Worm (Caenorhabditis elegans) whole organism, L2 larva: Measurements from ENCODE around the gene scl-7.

Experiments used
- C34F6.9 ChIP-seq: fragments of 150-350 bp; optimal IDR thresholded peaks from 2 replicates; lab custom pipeline; 2014; ENCODE audit warnings: missing biosample characterization, missing genetic modification characterization
- F13H6.1 ChIP-seq: sonication (generic microtip); optimal IDR thresholded peaks from 2 replicates; lab custom pipeline; 2016; ENCODE audit warnings: missing genetic modification characterization, missing compliant biosample characterization
- R02D3.7 ChIP-seq: fragments of 150-350 bp; optimal IDR thresholded peaks from 2 replicates; lab custom pipeline; 2014; ENCODE audit warnings: missing biosample characterization, missing genetic modification characterization
- Y55F3AM.14 ChIP-seq: fragments of 200-800 bp; sonication (Bioruptor generic); optimal IDR thresholded peaks from 2 replicates; lab custom pipeline; 2018; ENCODE audit warnings: mild to moderate bottlenecking, missing genetic modification characterization, missing compliant biosample characterization
- alr-1 ChIP-seq: fragments of 150-350 bp; optimal IDR thresholded peaks from 2 replicates; lab custom pipeline; 2014; ENCODE audit warnings: missing biosample characterization, missing genetic modification characterization
- aly-2 ChIP-seq: fragments of 150-350 bp; optimal IDR thresholded peaks from 2 replicates; lab custom pipeline; 2014; ENCODE audit warnings: missing biosample characterization, missing genetic modification characterization
- blmp-1 ChIP-seq: sonication (generic microtip); optimal IDR thresholded peaks from 2 replicates; lab custom pipeline; 2017; ENCODE audit warnings: missing genetic modification characterization, mild to moderate bottlenecking, missing compliant biosample characterization, antibody characterized with exemption, moderate library complexity; ENCODE audit not compliant: insufficient read depth
- ceh-16 ChIP-seq: fragments of 150-350 bp; optimal IDR thresholded peaks from 2 replicates; lab custom pipeline; 2014; ENCODE audit warnings: missing biosample characterization, missing genetic modification characterization
- ceh-82 ChIP-seq: fragments of 150-350 bp; optimal IDR thresholded peaks from 2 replicates; lab custom pipeline; 2014; ENCODE audit warnings: missing biosample characterization, missing genetic modification characterization
- crh-2 ChIP-seq: sonication (generic microtip); optimal IDR thresholded peaks from 2 replicates; lab custom pipeline; 2017; ENCODE audit warnings: missing biosample characterization, missing genetic modification characterization
- dmd-4 ChIP-seq: sonication (generic microtip); optimal IDR thresholded peaks from 2 replicates; lab custom pipeline; 2017; ENCODE audit warnings: missing biosample characterization, missing genetic modification characterization
- egl-27 ChIP-seq: sonication (generic microtip); optimal IDR thresholded peaks from 3 replicates; lab custom pipeline; 2017; ENCODE audit warnings: missing biosample characterization, missing genetic modification reagents, missing genetic modification characterization
- elt-1 ChIP-seq: fragments of 150-350 bp; optimal IDR thresholded peaks from 2 replicates; lab custom pipeline; 2014; ENCODE audit warnings: missing biosample characterization, missing genetic modification characterization
- fos-1 ChIP-seq: fragments of 150-350 bp; optimal IDR thresholded peaks from 2 replicates; lab custom pipeline; 2014; ENCODE audit warnings: missing biosample characterization, missing genetic modification characterization
- lin-39 ChIP-seq: fragments of 150-350 bp; optimal IDR thresholded peaks from 2 replicates; lab custom pipeline; 2014; ENCODE audit warnings: missing biosample characterization, missing genetic modification reagents, missing genetic modification characterization
- lsy-2 ChIP-seq, 2 experiments: fragments of 150-350 bp in 1 of 2; sonication (generic microtip) in 1 of 2; optimal IDR thresholded peaks; 2 replicates each; lab custom pipeline; 2014 to 2017; ENCODE audit warnings: missing biosample characterization in 2 of 2, missing genetic modification characterization in 2 of 2
- mab-5 ChIP-seq: fragments of 150-350 bp; optimal IDR thresholded peaks from 2 replicates; lab custom pipeline; 2014; ENCODE audit warnings: missing biosample characterization, missing genetic modification characterization
- mbf-1 ChIP-seq: sonication (generic microtip); optimal IDR thresholded peaks from 2 replicates; lab custom pipeline; 2017; ENCODE audit warnings: missing biosample characterization, missing genetic modification characterization
- mdl-1 ChIP-seq, 2 experiments: fragments of 150-350 bp in 1 of 2; sonication (generic microtip) in 1 of 2; optimal IDR thresholded peaks; 2 replicates each; lab custom pipeline; 2017; ENCODE audit warnings: missing biosample characterization in 2 of 2, missing genetic modification characterization in 2 of 2
- nhr-10 ChIP-seq: sonication (generic microtip); optimal IDR thresholded peaks from 2 replicates; lab custom pipeline; 2017; ENCODE audit warnings: missing biosample characterization, missing genetic modification characterization
- nhr-12 ChIP-seq: fragments of 150-350 bp; optimal IDR thresholded peaks from 2 replicates; lab custom pipeline; 2014; ENCODE audit warnings: missing biosample characterization, missing genetic modification characterization
- nhr-129 ChIP-seq: fragments of 150-350 bp; optimal IDR thresholded peaks from 2 replicates; lab custom pipeline; 2014; ENCODE audit warnings: missing biosample characterization, missing genetic modification characterization
- nhr-21 ChIP-seq: fragments of 150-350 bp; optimal IDR thresholded peaks from 2 replicates; lab custom pipeline; 2014; ENCODE audit warnings: missing biosample characterization, missing genetic modification characterization
- nhr-25 ChIP-seq: fragments of 150-350 bp; sonication (generic microtip); optimal IDR thresholded peaks from 3 replicates; lab custom pipeline; 2014; ENCODE audit warnings: missing biosample characterization, missing genetic modification characterization
- nhr-77 ChIP-seq: fragments of 150-350 bp; optimal IDR thresholded peaks from 2 replicates; lab custom pipeline; 2014; ENCODE audit warnings: missing biosample characterization, missing genetic modification characterization
- peb-1 ChIP-seq: fragments of 150-350 bp; optimal IDR thresholded peaks from 2 replicates; lab custom pipeline; 2014; ENCODE audit warnings: missing biosample characterization, missing genetic modification characterization
- sem-4 ChIP-seq: fragments of 150-350 bp; optimal IDR thresholded peaks from 2 replicates; lab custom pipeline; 2014; ENCODE audit warnings: missing biosample characterization, missing genetic modification reagents, missing genetic modification characterization
- sma-9 ChIP-seq, 2 experiments: fragments of 150-350 bp in 1 of 2; sonication (generic microtip) in 1 of 2; optimal IDR thresholded peaks; 2 replicates each; lab custom pipeline; 2014 to 2016; ENCODE audit warnings: missing genetic modification characterization in 2 of 2, mild to moderate bottlenecking in 1 of 2, missing biosample characterization in 1 of 2, missing compliant biosample characterization in 1 of 2, missing genetic modification reagents in 1 of 2, moderate library complexity in 1 of 2
- snpc-4 ChIP-seq: fragments of 150-350 bp; optimal IDR thresholded peaks from 2 replicates; lab custom pipeline; 2014; ENCODE audit warnings: missing biosample characterization, missing genetic modification characterization
- unc-55 ChIP-seq: fragments of 150-350 bp; sonication (generic microtip); optimal IDR thresholded peaks from 3 replicates; lab custom pipeline; 2014; ENCODE audit warnings: missing biosample characterization, missing genetic modification reagents, missing genetic modification characterization
- unc-62 ChIP-seq: fragments of 150-350 bp; optimal IDR thresholded peaks from 2 replicates; lab custom pipeline; 2014; ENCODE audit warnings: missing biosample characterization, missing genetic modification reagents, missing genetic modification characterization
- zag-1 ChIP-seq: fragments of 150-350 bp; optimal IDR thresholded peaks from 2 replicates; lab custom pipeline; 2014; ENCODE audit warnings: missing biosample characterization, missing genetic modification characterization
- ztf-1 ChIP-seq: fragments of 200-800 bp; sonication (Bioruptor generic); conservative IDR thresholded peaks from 2 replicates; pipeline ENCODE4 v1.3.6; 2022; ENCODE audit warnings: missing genetic modification characterization, missing compliant biosample characterization
- ztf-4 ChIP-seq: fragments of 150-350 bp; optimal IDR thresholded peaks from 2 replicates; lab custom pipeline; 2014; ENCODE audit warnings: missing biosample characterization, missing genetic modification characterization

Gene scl-7

ce11 chrIV:13026762-13027161 lies 43.5 kb upstream of the scl-7 start:
- TF ChIP-seq mdl-1 (tag; optimal IDR thresholded peaks at IDR 0.05; lab: Kevin White, UChicago) (peak in 1 of 2 experiments; percentile 8), egl-27 (tag; lab: Kevin White, UChicago) (no peak), alr-1 (tag; lab: Kevin White, UChicago) (no peak), nhr-77 (tag; lab: Kevin White, UChicago) (no peak), unc-62 (GFP tag; lab: Kevin White, UChicago) (no peak), lsy-2 (tag; optimal IDR thresholded peaks at IDR 0.05; lab: Kevin White, UChicago) (no peak), fos-1 (peak; percentile 69), nhr-25 (tag; lab: Kevin White, UChicago) (no peak), zag-1 (no peak), mbf-1 (no peak), dmd-4 (tag; lab: Kevin White, UChicago) (no peak), snpc-4 (tag; lab: Kevin White, UChicago) (no peak), sma-9 (GFP tag; optimal IDR thresholded peaks at IDR 0.05; lab: Kevin White, UChicago) (peak; percentile 85), sma-9 (tag; optimal IDR thresholded peaks at IDR 0.05; lab: Kevin White, UChicago) (no peak), elt-1 (tag; lab: Kevin White, UChicago) (no peak), R02D3.7 (tag; lab: Kevin White, UChicago) (no peak), nhr-21 (tag; lab: Kevin White, UChicago) (no peak), ztf-1 (GFP tag; lab: Robert Waterston, UW) (no peak), aly-2 (tag; lab: Kevin White, UChicago) (no peak), crh-2 (tag; lab: Kevin White, UChicago) (peak; percentile 2)
- TF ChIP-seq, all 48 proteins: peak for 4

DNA sequence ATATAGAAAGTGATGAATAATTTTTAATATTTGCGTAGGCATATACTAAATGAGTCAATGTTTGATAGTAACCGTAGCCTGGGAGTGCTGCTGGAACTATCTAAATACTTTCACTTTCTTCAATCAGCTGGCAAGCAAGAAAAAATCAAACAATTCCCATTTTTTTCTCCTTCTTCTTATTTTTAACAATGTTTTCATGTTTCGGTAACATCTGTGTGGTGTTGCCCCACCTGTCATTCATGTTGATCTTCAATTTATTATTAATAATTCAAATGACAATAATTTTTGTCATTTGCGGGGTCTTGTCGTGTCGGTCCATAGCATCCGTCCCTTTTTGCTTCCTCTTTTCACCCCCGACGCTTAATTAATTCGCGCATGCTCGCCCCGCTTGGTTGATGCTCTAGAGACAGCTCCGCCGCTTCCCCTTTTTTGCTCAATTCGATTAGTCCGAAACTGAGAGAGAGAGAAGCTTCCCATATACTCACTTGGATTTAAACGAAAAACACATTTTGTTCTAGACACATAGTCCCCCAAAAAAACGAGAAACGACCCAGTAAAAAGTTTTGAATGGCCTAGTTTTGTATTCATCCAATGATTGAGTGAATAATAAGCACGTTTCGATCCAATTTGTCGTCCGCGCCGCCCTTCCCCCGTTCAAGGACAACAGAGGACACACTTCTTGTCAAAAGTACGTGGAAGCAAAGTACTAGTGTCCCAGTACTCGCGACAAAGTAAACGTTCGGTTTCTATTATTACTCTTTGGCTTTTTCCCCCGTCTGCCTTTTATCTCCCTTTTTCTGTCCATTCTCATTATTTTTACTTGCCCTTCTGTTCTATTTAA lies 42.2 kb upstream of the scl-7 start:
- TF ChIP-seq Y55F3AM.14, result peak; percentile 17
- TF ChIP-seq nhr-129, result peak; percentile 32
- peak; percentile 1 for TF ChIP-seq crh-2 (tag; lab: Kevin White, UChicago)
- no peak for TF ChIP-seq alr-1 (tag; lab: Kevin White, UChicago)
- peak; percentile 48 for TF ChIP-seq sem-4 (tag; lab: Kevin White, UChicago)

ce11 chrIV:13028746-13029673 lies 41.2 kb upstream of the scl-7 start:
- TF ChIP-seq C34F6.9 (tag; lab: Kevin White, UChicago), result peak; percentile 4
- TF ChIP-seq R02D3.7 (tag; lab: Kevin White, UChicago), result no peak
- TF ChIP-seq fos-1, result peak; percentile 16
- TF ChIP-seq, all 48 proteins: peak for 2

- no peak for TF ChIP-seq blmp-1 (tag; lab: Kevin White, UChicago)
- no peak for TF ChIP-seq unc-62 (GFP tag; lab: Kevin White, UChicago)
- peak; percentile 21 for TF ChIP-seq F13H6.1
- TF ChIP-seq unc-55 (GFP tag; lab: Kevin White, UChicago), result peak; percentile 22
- TF ChIP-seq nhr-129, result peak; percentile 83
- no peak for TF ChIP-seq nhr-12 (tag; lab: Kevin White, UChicago)
- no peak for TF ChIP-seq peb-1
- no peak for TF ChIP-seq ceh-82 (tag; lab: Kevin White, UChicago)
- TF ChIP-seq zag-1, result peak; percentile 51
- TF ChIP-seq alr-1 (tag; lab: Kevin White, UChicago), result no peak
- peak; percentile 21 for TF ChIP-seq sma-9 (GFP tag; optimal IDR thresholded peaks at IDR 0.05; lab: Kevin White, UChicago)
- TF ChIP-seq sma-9 (tag; optimal IDR thresholded peaks at IDR 0.05; lab: Kevin White, UChicago), result no peak
- TF ChIP-seq ceh-16 (tag; lab: Kevin White, UChicago), result no peak
- TF ChIP-seq lin-39 (tag; lab: Kevin White, UChicago), result no peak
- TF ChIP-seq mab-5 (tag; lab: Kevin White, UChicago), result no peak
- no peak for TF ChIP-seq ztf-4 (tag; lab: Kevin White, UChicago)
- no peak for TF ChIP-seq nhr-10 (tag; lab: Kevin White, UChicago)
Observed at ce11 chrIV:13029674-13030466, 40.4 kb upstream of the scl-7 start.
